Worm (Caenorhabditis elegans): ENCODE measurements around the gene C37C3.10.

C37C3.10 gene

DNA sequence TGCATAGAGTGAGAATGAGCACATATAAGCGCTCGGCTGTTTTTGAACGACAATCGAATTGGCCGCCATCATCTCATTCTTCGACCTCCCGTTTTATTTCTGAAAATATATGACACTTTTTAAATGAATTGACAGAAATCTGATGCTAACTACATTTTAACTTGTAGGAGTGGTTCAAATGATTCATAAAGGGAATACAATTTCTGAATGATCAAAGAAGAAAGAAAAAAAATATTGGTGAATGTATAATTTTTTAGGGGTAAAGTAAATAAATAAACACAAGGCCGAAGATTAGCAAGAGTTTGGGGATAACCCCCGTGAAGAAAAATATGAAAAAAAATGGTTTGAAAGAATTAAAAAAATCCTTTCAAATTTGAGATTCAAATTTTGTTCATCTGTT, 1.8 kb upstream of the C37C3.10 start, which contains the start of gene C37C3.11:
C37C3.11 (minus strand) TSS at position 101 of the 400 bp plus-strand sequence.
- TF ChIP-seq dao-5 (tag; optimal IDR thresholded peaks at IDR 0.05) (no peak), him-1 (tag; optimal IDR thresholded peaks at IDR 0.05) (no peak), W03F9.2 (tag; optimal IDR thresholded peaks at IDR 0.05) (no peak)

DNA sequence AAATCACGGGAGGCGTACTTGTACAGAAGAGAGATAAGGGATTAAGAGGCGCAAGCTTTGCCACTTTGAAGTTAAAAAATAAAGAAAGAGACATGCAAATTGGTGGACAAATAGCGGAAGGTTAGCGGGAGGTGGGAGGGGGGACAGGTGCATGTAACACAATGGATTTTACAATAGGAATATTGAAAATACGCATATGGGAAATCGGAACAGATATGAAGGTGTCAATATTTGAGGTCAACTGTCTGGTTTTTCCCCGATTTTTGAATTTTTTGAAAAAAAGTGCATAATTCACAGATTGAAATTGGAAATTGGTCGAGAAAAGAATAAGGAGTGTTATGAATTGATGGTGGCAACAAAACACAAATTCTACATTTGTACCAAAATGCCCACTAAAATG, 1.1 kb downstream of the C37C3.10 start, which contains the start of gene C37C3.17:
C37C3.17 (minus strand) TSS at position 101 of the 400 bp plus-strand sequence.
- TF ChIP-seq him-1 (tag; optimal IDR thresholded peaks at IDR 0.05) (no peak), W03F9.2 (tag; optimal IDR thresholded peaks at IDR 0.05) (no peak), dao-5 (tag; optimal IDR thresholded peaks at IDR 0.05) (no peak)

DNA sequence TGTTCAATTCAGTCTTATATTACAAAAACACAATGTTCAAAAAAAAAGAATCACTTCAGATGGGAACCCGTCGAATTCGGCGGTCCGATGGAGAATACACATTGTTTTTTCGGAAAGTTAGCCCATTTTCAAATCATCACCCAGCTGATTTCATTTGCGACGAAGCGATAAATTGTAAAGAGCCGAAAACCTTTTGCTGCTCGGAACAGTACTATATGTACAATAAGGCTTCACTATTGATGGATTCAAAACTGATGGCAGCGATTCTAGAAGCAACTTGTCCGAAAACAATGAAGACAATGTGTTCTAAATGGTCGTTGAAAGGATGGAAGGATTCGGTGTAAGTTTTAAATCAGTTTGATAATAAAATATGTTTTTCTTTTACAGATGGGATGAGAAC, 4.9 kb downstream of the C37C3.10 start, which contains the start of gene C37C3.1:
C37C3.1 (plus strand) TSS at position 33 of the 400 bp plus-strand sequence.
- TF ChIP-seq him-1 (tag; optimal IDR thresholded peaks at IDR 0.05) (no peak), dao-5 (tag; optimal IDR thresholded peaks at IDR 0.05) (no peak), W03F9.2 (tag; optimal IDR thresholded peaks at IDR 0.05) (no peak)

DNA sequence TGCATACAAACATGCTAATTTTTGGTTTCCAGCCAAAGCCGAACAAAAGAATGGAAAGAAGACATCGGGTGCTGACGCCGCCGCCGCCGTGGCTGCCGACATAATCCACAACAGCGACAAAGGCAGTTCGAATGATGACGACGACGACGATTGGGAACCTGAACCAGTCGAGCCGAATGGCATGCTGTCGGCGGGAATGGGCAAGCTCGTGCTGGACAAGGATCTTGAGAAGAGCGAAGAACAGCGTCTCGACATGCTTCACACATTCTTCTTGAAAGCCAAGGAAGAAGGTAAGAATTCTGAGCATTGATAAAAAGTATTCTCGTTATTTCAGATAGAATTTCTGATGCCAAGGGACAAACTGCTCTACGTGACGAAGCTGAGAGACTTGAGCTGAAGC, 6.2 kb downstream of the C37C3.10 start:
- TF ChIP-seq him-1 (tag; optimal IDR thresholded peaks at IDR 0.05) (no peak), dao-5 (tag; optimal IDR thresholded peaks at IDR 0.05) (no peak), W03F9.2 (tag; optimal IDR thresholded peaks at IDR 0.05) (no peak)

DNA sequence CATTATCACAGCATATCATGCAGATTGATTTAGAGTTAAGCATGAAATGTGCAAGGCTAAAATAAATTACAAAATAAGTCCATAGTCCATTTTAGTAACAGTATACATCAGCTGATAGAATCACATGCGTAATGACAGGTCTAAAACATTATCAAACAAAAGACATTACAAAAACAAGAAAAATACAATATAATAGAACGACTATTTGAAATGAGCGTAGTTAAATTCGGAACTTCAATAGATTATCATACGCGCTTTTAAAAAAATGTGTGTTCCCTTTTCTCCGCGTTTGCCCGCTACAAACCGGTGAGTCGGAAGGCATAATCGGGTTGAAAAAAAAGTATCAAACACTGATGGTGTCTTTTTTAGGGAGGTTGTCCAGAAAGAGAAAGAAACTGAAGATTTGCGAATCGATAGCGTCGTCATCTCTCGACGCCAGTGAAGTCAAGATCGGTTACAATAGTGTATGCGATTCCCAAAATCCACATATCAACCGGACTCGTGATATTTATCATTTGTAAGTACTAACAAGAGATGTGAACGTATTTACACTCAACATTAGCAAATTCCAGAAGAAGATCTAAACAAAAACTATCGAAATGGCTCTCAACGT, 7.4 kb downstream of the C37C3.10 start, which contains the start of gene C37C3.2:
C37C3.2 (plus strand) TSS at position 563 of the 613 bp plus-strand sequence.
- TF ChIP-seq dao-5 (tag; optimal IDR thresholded peaks at IDR 0.05) (no peak), W03F9.2 (tag; optimal IDR thresholded peaks at IDR 0.05) (no peak), him-1 (tag; optimal IDR thresholded peaks at IDR 0.05) (no peak)

DNA sequence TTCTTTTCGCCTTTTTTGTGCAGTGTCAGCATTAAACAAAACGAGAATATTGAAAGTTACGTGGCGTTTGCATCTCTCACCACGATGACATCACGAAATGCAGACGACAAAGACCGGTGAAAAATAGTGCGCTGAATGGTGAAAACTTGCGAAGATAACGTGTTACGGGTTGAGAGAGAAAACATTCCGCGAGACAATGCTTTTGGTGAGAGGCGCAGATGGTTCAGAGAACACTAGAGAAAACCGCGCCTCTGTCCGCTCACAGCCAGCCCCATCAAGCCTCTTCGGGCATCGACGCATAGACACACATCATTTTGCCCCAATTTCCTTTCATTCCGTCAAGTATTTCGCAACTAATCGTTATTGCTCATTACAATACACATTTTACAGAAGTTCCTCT, 8.3 kb downstream of the C37C3.10 start, which contains the start of the genes C37C3.9 and C37C3.18:
C37C3.9 (minus strand) TSS at position 98 of the 400 bp plus-strand sequence.
C37C3.18 (plus strand) TSS at position 391 of the 400 bp plus-strand sequence.
- TF ChIP-seq dao-5 (tag; optimal IDR thresholded peaks at IDR 0.05) (no peak), W03F9.2 (tag; optimal IDR thresholded peaks at IDR 0.05) (peak; percentile 31)

DNA sequence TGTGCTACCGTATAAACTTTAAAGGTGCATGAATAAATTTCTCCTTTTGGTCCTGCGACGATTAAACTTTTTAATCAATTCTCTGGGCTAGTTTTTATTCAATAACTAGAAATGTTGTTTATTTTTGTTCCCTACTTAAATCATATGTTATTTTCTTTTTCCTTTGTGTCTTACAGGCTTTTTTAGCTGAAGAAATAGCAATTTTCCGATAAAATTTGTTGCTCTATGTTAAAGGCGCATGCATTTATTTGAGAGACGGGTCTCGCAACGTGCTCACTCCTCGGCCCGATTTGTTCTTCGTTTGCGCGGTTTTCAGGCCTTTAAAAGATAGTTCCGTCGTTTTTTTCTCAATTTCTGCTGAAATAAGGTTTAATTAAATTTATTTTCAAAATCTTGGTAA, 9.0 kb downstream of the C37C3.10 start:
- TF ChIP-seq him-1 (tag; optimal IDR thresholded peaks at IDR 0.05) = no peak
- TF ChIP-seq W03F9.2 (tag; optimal IDR thresholded peaks at IDR 0.05) = peak; percentile 59

DNA sequence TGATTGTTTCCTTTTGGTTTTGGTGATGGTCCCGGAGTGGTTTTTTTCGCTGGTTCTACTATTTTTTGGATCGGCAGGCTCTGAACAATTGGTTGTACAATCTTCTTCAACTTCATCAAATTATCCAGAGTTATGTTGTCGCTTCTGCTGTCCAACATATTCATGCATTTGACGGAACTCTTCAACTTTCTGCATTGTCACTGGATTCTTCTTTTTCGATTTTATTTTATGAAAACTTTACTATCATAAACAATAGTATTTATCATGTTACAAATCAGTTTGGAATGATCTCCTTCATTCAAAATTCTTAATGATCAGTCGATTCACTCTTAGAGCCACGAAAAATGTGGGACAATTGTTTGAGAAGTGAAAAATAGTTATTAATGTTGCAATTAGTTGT, 10.8 kb downstream of the C37C3.10 start:
- TF ChIP-seq dao-5 (tag; optimal IDR thresholded peaks at IDR 0.05) = no peak
- TF ChIP-seq W03F9.2 (tag; optimal IDR thresholded peaks at IDR 0.05) = no peak
- TF ChIP-seq him-1 (tag; optimal IDR thresholded peaks at IDR 0.05) = no peak

DNA sequence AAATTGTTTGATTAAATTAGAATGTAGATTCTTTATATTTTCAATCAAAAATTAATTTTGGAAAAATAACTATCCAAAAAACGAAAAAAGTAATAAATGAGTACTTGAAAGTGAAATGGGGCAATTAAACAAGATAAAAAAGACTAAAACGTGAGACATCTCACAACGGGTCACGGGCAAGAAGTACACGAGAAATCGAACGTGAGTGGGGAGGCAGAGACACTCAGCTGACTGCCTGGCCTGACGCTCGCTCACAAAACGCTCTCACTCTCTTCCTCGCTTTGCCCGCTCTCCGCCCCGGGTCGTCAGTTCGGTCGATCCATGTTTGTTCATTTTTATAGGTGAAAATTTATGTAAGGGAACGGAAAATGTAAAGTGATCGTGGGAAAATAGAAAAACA, 14.6 kb downstream of the C37C3.10 start:
- TF ChIP-seq W03F9.2 (tag; optimal IDR thresholded peaks at IDR 0.05) (no peak), dao-5 (tag; optimal IDR thresholded peaks at IDR 0.05) (no peak), him-1 (tag; optimal IDR thresholded peaks at IDR 0.05) (no peak)

DNA sequence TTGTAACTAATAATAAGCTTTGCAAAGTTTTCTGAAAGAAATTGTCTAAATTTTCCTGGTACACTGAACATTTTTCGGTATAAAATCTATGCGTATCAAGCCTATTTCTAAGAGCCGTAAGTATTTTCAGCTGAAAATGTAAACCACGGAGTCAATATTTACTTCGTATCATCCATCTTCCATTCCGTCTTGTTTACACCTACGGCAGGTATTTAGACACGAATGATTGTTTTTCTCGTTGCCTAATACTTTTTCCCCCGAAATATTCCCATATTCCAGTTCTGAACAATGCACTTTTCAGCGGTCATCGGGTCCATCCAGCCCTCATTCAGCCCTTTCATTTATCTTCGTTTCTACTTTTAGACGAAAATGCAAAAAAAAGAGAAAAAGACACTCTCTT, 15.2 kb downstream of the C37C3.10 start:
- TF ChIP-seq W03F9.2 (tag; optimal IDR thresholded peaks at IDR 0.05) (no peak), dao-5 (tag; optimal IDR thresholded peaks at IDR 0.05) (no peak), him-1 (tag; optimal IDR thresholded peaks at IDR 0.05) (no peak)

DNA sequence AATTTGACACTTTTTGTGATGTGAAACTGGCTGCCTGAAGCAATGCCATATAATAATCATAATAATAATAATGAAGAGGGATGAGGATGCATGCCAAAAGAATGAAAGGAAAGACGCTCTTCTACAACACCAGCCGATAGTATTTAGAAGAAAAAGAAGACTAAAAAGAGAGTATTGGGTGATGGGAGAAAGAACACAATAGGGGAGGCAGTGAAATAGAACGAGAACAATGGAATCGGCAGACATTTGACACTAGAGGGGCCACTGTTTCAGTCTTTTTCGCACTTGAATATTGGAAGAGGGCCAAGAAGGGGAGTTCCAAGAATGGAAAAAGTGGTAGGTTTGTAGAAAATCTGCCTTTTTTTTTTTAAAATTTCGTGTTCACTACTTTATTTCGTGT, 15.7 kb downstream of the C37C3.10 start, which contains the start of gene memo-1:
memo-1 (minus strand) TSS at position 2 of the 400 bp plus-strand sequence.
- TF ChIP-seq him-1 (tag; optimal IDR thresholded peaks at IDR 0.05) = no peak
- TF ChIP-seq dao-5 (tag; optimal IDR thresholded peaks at IDR 0.05) = no peak
- no peak for TF ChIP-seq W03F9.2 (tag; optimal IDR thresholded peaks at IDR 0.05)

DNA sequence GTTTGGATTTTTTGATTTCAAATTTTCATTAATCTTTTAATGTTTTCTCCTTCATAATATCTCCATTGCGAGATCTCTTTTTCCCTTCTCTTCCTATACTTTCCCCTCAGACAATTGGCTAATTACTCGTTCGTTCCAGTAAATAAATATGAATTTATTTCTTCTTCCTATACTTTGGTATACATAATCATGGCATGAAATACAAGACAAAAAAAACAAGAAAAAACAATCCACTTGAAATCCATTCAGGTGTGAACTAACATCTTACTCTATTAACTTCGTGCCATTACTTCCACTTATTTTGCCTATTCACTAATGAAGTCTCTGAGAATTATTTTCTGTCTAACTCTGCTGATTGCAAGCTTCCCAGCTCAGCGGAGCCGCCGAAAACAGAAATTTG, 20.6 kb downstream of the C37C3.10 start, which contains the start of gene grd-8:
grd-8 (plus strand) TSS at position 301 of the 400 bp plus-strand sequence.
- TF ChIP-seq dao-5 (tag; optimal IDR thresholded peaks at IDR 0.05) (no peak), him-1 (tag; optimal IDR thresholded peaks at IDR 0.05) (no peak), W03F9.2 (tag; optimal IDR thresholded peaks at IDR 0.05) (no peak)

DNA sequence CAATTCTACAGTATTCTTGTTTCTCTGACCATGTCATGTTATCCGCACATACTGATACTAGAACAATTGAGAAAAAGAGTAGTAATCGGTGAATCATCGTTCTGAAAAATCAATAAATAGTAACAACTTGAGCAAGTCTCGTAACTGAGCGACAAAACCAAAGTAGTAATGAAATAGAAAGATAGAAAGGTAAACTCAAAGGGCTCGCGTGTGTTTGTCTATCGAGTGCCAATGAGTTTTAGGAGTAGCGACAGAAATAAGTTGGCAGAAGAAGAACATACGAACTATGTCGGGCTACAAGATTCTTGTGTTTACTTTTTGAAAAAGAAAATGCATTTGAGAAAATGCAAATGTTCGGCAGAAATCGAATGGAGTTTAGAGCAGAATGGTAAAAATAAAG, 23.4 kb downstream of the C37C3.10 start, which contains the start of gene C37C3.12:
C37C3.12 (minus strand) TSS at position 101 of the 400 bp plus-strand sequence.
- TF ChIP-seq him-1 (tag; optimal IDR thresholded peaks at IDR 0.05) = no peak
- no peak for TF ChIP-seq dao-5 (tag; optimal IDR thresholded peaks at IDR 0.05)
- TF ChIP-seq W03F9.2 (tag; optimal IDR thresholded peaks at IDR 0.05) = no peak

DNA sequence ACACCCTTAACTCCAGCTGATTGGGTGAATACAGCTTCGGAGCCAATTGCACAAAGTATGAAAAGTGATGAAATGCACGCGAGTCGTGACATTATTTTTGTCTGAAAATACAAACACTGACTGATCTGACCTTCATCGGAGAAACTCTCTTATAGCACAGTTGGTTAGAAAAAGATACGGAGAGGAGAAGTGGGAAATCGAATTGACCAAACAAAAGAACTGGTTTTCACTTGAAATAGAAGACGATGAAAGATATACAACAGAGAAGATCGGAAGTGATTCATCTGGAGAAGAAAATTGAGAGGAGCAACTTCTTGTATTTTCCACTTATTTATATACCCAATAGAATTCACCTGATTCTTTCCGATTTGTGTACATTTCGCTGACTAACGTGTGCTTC, 25.1 kb downstream of the C37C3.10 start, which contains the start of gene ttr-33:
ttr-33 (minus strand) TSS at position 101 of the 400 bp plus-strand sequence.
- TF ChIP-seq him-1 (tag; optimal IDR thresholded peaks at IDR 0.05) (no peak), dao-5 (tag; optimal IDR thresholded peaks at IDR 0.05) (no peak), W03F9.2 (tag; optimal IDR thresholded peaks at IDR 0.05) (no peak)
